ENCODE assay signal across 5 worm cellular contexts in the genomic region with DNA sequence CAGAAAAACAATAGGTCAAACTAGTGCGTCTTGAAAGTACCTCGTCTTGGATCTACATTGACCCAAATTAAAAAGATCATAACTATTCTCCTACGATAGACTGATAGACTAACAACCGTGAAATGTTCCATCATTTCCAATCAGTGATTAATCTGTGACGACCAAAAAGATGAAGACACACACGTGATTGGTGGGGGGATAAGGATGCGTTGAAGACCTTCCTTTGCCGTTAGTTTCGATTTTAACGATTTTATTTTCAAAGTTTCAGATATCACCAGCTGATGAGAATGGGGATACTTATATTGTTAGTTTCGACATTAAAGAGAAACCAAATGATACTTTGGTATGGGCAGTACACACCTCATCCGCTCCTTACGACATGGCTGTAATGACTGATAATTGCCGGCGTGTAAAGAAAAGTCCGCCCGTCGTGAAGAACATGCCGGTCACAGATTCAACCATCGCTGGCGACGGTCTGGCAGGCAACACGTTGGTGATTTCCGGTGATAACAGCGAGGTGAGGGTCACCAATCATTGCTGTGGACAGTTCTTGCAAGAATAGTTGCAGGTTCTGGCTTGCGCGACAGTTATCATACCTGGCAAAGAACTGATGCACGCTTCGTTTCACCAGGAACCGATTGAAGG.
TF ChIP-seq lines count a peak whose summit lies in the region.

No protein-coding gene starts in this region.

TF ChIP-seq in whole organism, L1 larva, 84 proteins besides CTCF, POLR2A, EP300 and RAD21:
- TF ChIP-seq ztf-4 (tag; optimal IDR thresholded peaks at IDR 0.05; lab: Kevin White, UChicago) (no peak), mdl-1 (tag; optimal IDR thresholded peaks at IDR 0.05; lab: Kevin White, UChicago) (no peak), nhr-71 (tag; optimal IDR thresholded peaks at IDR 0.05; lab: Kevin White, UChicago) (peak; percentile 5), zip-4 (GFP tag; optimal IDR thresholded peaks at IDR 0.05; lab: Kevin White, UChicago) (no peak), dpl-1 (GFP tag; optimal IDR thresholded peaks at IDR 0.05; lab: Kevin White, UChicago) (no peak), fos-1 (tag; optimal IDR thresholded peaks at IDR 0.05; lab: Kevin White, UChicago) (no peak), elt-3 (tag; optimal IDR thresholded peaks at IDR 0.05; lab: Kevin White, UChicago) (peak in 1 of 6 experiments; percentile 54), nhr-85 (tag; lab: Kevin White, UChicago) (peak; percentile 83), irx-1 (tag; optimal IDR thresholded peaks at IDR 0.05; lab: Kevin White, UChicago) (no peak), efl-1 (optimal IDR thresholded peaks at IDR 0.05; lab: Kevin White, UChicago) (no peak), efl-1 (GFP tag; optimal IDR thresholded peaks at IDR 0.05 in 1 of 2; lab: Kevin White, UChicago) (no peak), nhr-28 (tag; optimal IDR thresholded peaks at IDR 0.05; lab: Kevin White, UChicago) (no peak), blmp-1 (tag; optimal IDR thresholded peaks at IDR 0.05; lab: Kevin White, UChicago) (peak; percentile 79), ceh-88 (GFP tag; IDR thresholded peaks at IDR 0.05; lab: Robert Waterston, UW) (no peak), aha-1 (tag; optimal IDR thresholded peaks at IDR 0.05; lab: Kevin White, UChicago) (no peak), pag-3 (tag; optimal IDR thresholded peaks at IDR 0.05; lab: Kevin White, UChicago; ENCODE audit: borderline replicate concordance, insufficient read depth) (no peak)
TF ChIP-seq in whole organism, L1 larva: peak in this region for 4.

TF ChIP-seq in whole organism, L2 larva, 48 proteins besides CTCF, POLR2A, EP300 and RAD21:
- TF ChIP-seq nhr-10 (tag; optimal IDR thresholded peaks at IDR 0.05; lab: Kevin White, UChicago) (no peak), sma-9 (GFP tag; optimal IDR thresholded peaks at IDR 0.05; lab: Kevin White, UChicago) (peak; percentile 51), sma-9 (tag; optimal IDR thresholded peaks at IDR 0.05; lab: Kevin White, UChicago) (no peak), sma-3 (GFP tag; optimal IDR thresholded peaks at IDR 0.05; lab: Kevin White, UChicago) (peak; percentile 8)

TF ChIP-seq in whole organism, L3 larva, 47 proteins besides CTCF, POLR2A, EP300 and RAD21:
- TF ChIP-seq zag-1 (tag; optimal IDR thresholded peaks at IDR 0.05; lab: Kevin White, UChicago): no peak
- peak; percentile 43 for TF ChIP-seq nhr-23 (tag; optimal IDR thresholded peaks at IDR 0.05; lab: Kevin White, UChicago)
- peak; percentile 35 for TF ChIP-seq nhr-43 (tag; optimal IDR thresholded peaks at IDR 0.05; lab: Kevin White, UChicago; ENCODE audit: poor library complexity, severe bottlenecking)
TF ChIP-seq in whole organism, L3 larva: peak in this region for 2.

TF ChIP-seq in whole organism, L4 larva, 104 proteins besides CTCF, POLR2A, EP300 and RAD21:
- TF ChIP-seq hlh-30 (tag; optimal IDR thresholded peaks at IDR 0.05; lab: Kevin White, UChicago; ENCODE audit: insufficient read depth) (peak; percentile 26), madf-5 (GFP tag; IDR thresholded peaks at IDR 0.05; lab: Robert Waterston, UW) (no peak), ceh-32 (tag; optimal IDR thresholded peaks at IDR 0.05; lab: Kevin White, UChicago; ENCODE audit: poor library complexity) (no peak), duxl-1 (tag; optimal IDR thresholded peaks at IDR 0.05; lab: Kevin White, UChicago; ENCODE audit: poor library complexity) (no peak), dmd-8 (GFP tag; IDR thresholded peaks at IDR 0.05; lab: Robert Waterston, UW) (no peak), F37D6.2 (tag; optimal IDR thresholded peaks at IDR 0.05; lab: Kevin White, UChicago) (no peak), nhr-28 (tag; optimal IDR thresholded peaks at IDR 0.05; lab: Kevin White, UChicago) (peak; percentile 14), aha-1 (tag; lab: Kevin White, UChicago) (peak; percentile 94), mxl-3 (GFP tag; optimal IDR thresholded peaks at IDR 0.05; lab: Kevin White, UChicago) (peak; percentile 46)

TF ChIP-seq in whole organism, young adult, 124 proteins besides CTCF, POLR2A, EP300 and RAD21:
- no peak for TF ChIP-seq attf-6 (GFP tag; IDR thresholded peaks at IDR 0.05; lab: Robert Waterston, UW)
- TF ChIP-seq nfyb-1 (GFP tag; IDR thresholded peaks at IDR 0.05; lab: Robert Waterston, UW): 0 out of 2 replicates have a peak, but pooled peaks have one; percentile 15
